Worm (Caenorhabditis elegans): Measurements from ENCODE around the gene kup-1.

DNA sequence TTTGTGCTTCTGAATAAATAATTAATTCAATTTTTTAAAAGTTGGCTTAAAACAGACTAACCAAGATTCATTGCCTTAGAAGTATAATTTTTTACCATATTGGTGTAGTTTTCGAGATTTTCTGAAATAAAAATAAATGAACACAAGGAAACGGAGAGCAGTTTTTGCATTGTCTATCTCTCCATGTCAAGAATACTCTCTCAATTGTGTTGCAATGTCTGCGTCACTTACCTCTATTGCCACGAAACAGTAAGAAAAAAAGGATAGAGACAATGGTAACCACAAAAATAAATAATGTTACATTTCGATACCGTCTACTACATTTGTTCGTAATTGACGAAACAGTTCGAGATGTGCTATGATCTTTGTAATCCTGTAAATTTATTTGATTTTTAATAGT, 42.3 kb upstream of the kup-1 start, which contains the start of gene R07B7.10:
- TF ChIP-seq ets-4 (tag; optimal IDR thresholded peaks at IDR 0.05) (no peak), hlh-30 (tag; optimal IDR thresholded peaks at IDR 0.05; ENCODE audit: insufficient read depth) (no peak), odd-2 (tag; optimal IDR thresholded peaks at IDR 0.05) (no peak), fkh-10 (GFP tag; optimal IDR thresholded peaks at IDR 0.05) (no peak), K02D7.2 (tag; optimal IDR thresholded peaks at IDR 0.05) (no peak), npax-4 (tag; optimal IDR thresholded peaks at IDR 0.05) (no peak)

All from whole organism, late embryonic.